Worm (Caenorhabditis elegans): ENCODE measurements around the gene smex-2.

ce11 chrX:2078822-2079221 is 39.6 kb upstream of the smex-2 start:
- TF ChIP-seq pqm-1 (tag; optimal IDR thresholded peaks at IDR 0.05) (no peak), hlh-11 (tag; optimal IDR thresholded peaks at IDR 0.05) (no peak), nhr-11 (tag; optimal IDR thresholded peaks at IDR 0.05) (no peak), nhr-28 (tag; optimal IDR thresholded peaks at IDR 0.05) (no peak), tag-97 (GFP tag; IDR thresholded peaks at IDR 0.05) (no peak)

Measured in whole organism, L4 larva.